Fruit fly (Drosophila melanogaster) S2 (cell line): ENCODE data around the gene Esp.

ENCODE experiments used
- CG8478 ChIP-seq: fragments of >200 bp; optimal IDR thresholded peaks from 2 replicates; lab custom pipeline; 2018
- CTCF ChIP-seq, 2 experiments: fragments of >200 bp; optimal IDR thresholded peaks; 2 replicates each; lab custom pipeline; 2018

- TF ChIP-seq CG8478 (lab: Kevin White, UChicago) (no peak), CTCF (optimal IDR thresholded peaks at IDR 0.05; lab: Kevin White, UChicago) (no peak)
These were observed 8.7 kb downstream of the Esp start, which contains the start of gene CG7006 for dm6 chr3R:24850420-24850819.
